Worm (Caenorhabditis elegans) whole organism, mixed stage, embryonic: ENCODE measurements around the gene C18A3.3.
A peak's percentile ranks its signal among the peaks of the same experiment; 100 is the strongest.

Source experiments
- M03D4.4 ChIP-seq: sonication (generic microtip); optimal IDR thresholded peaks from 2 replicates; lab custom pipeline; 2017; ENCODE audit warnings: mild to moderate bottlenecking, missing genetic modification characterization, missing compliant biosample characterization
- bed-3 ChIP-seq: fragments of 200-800 bp; sonication (Bioruptor generic); optimal IDR thresholded peaks from 3 replicates; lab custom pipeline; 2018; ENCODE audit warnings: mild to moderate bottlenecking, missing genetic modification characterization, moderate library complexity, missing compliant biosample characterization
- blmp-1 ChIP-seq: fragments of 150-350 bp; optimal IDR thresholded peaks from 2 replicates; lab custom pipeline; 2014; ENCODE audit warnings: missing biosample characterization, missing genetic modification characterization
- ceh-39 ChIP-seq: fragments of 150-350 bp; optimal IDR thresholded peaks from 2 replicates; lab custom pipeline; 2014; ENCODE audit warnings: missing biosample characterization, missing genetic modification characterization
- ceh-83 ChIP-seq: fragments of 200-800 bp; sonication (Bioruptor generic); optimal IDR thresholded peaks from 2 replicates; lab custom pipeline; 2018; ENCODE audit warnings: mild to moderate bottlenecking, missing genetic modification characterization, missing compliant biosample characterization
- ces-1 ChIP-seq: fragments of 150-350 bp; optimal IDR thresholded peaks from 2 replicates; lab custom pipeline; 2014; ENCODE audit warnings: missing biosample characterization, missing genetic modification reagents, missing genetic modification characterization
- cnd-1 ChIP-seq: fragments of 200-800 bp; sonication (Bioruptor generic); optimal IDR thresholded peaks from 2 replicates; lab custom pipeline; 2018; ENCODE audit warnings: mild to moderate bottlenecking, missing genetic modification characterization, missing compliant biosample characterization
- drap-1 ChIP-seq: fragments of 200-800 bp; sonication (Bioruptor generic); optimal IDR thresholded peaks from 3 replicates; lab custom pipeline; 2018; ENCODE audit warnings: mild to moderate bottlenecking, missing genetic modification characterization, missing compliant biosample characterization
- elt-1 ChIP-seq: sonication (generic microtip); optimal IDR thresholded peaks from 2 replicates; lab custom pipeline; 2017; ENCODE audit warnings: missing genetic modification characterization, mild to moderate bottlenecking, missing compliant biosample characterization, antibody characterized with exemption, moderate library complexity, borderline replicate concordance; ENCODE audit not compliant: insufficient read depth
- flh-1 ChIP-seq: fragments of 200-800 bp; sonication (Bioruptor generic); optimal IDR thresholded peaks from 2 replicates; lab custom pipeline; 2018; ENCODE audit warnings: mild to moderate bottlenecking, missing genetic modification characterization, moderate library complexity, missing compliant biosample characterization
- ham-2 ChIP-seq: fragments of 200-800 bp; sonication (Bioruptor generic); optimal IDR thresholded peaks from 2 replicates; lab custom pipeline; 2018; ENCODE audit warnings: mild to moderate bottlenecking, missing genetic modification characterization, missing compliant biosample characterization
- hlh-1 ChIP-seq: fragments of 150-350 bp; optimal IDR thresholded peaks from 2 replicates; lab custom pipeline; 2014; ENCODE audit warnings: missing biosample characterization, missing genetic modification reagents, missing genetic modification characterization
- lin-13 ChIP-seq: fragments of 150-350 bp; optimal IDR thresholded peaks from 2 replicates; lab custom pipeline; 2014; ENCODE audit warnings: missing biosample characterization, missing genetic modification characterization
- lin-32 ChIP-seq: fragments of 200-800 bp; sonication (Bioruptor generic); optimal IDR thresholded peaks from 2 replicates; lab custom pipeline; 2018; ENCODE audit warnings: mild to moderate bottlenecking, missing genetic modification characterization, missing compliant biosample characterization
- lsy-2 ChIP-seq: fragments of 150-350 bp; optimal IDR thresholded peaks from 2 replicates; lab custom pipeline; 2014; ENCODE audit warnings: missing biosample characterization, missing genetic modification characterization
- mab-5 ChIP-seq: fragments of 150-350 bp; optimal IDR thresholded peaks from 2 replicates; lab custom pipeline; 2014; ENCODE audit warnings: missing biosample characterization, missing genetic modification characterization
- mep-1 ChIP-seq: fragments of 150-350 bp; optimal IDR thresholded peaks from 2 replicates; lab custom pipeline; 2017; ENCODE audit warnings: missing biosample characterization, missing genetic modification reagents, missing genetic modification characterization, inconsistent platforms
- nhr-12 ChIP-seq: fragments of 150-350 bp; optimal IDR thresholded peaks from 2 replicates; lab custom pipeline; 2014; ENCODE audit warnings: missing biosample characterization, missing genetic modification characterization
- nhr-2 ChIP-seq: fragments of 150-350 bp; optimal IDR thresholded peaks from 2 replicates; lab custom pipeline; 2014; ENCODE audit warnings: missing biosample characterization, missing genetic modification characterization
- nhr-237 ChIP-seq: fragments of 150-350 bp; optimal IDR thresholded peaks from 2 replicates; lab custom pipeline; 2014; ENCODE audit warnings: missing biosample characterization, missing genetic modification characterization
- nhr-76 ChIP-seq: sonication (generic microtip); optimal IDR thresholded peaks from 2 replicates; lab custom pipeline; 2017; ENCODE audit warnings: missing biosample characterization, missing genetic modification characterization
- pha-4 ChIP-seq: fragments of 150-350 bp; optimal IDR thresholded peaks from 2 replicates; lab custom pipeline; 2018; ENCODE audit warnings: missing biosample characterization, missing genetic modification reagents, missing genetic modification characterization
- sem-2 ChIP-seq: fragments of 200-800 bp; sonication (Bioruptor generic); optimal IDR thresholded peaks from 2 replicates; lab custom pipeline; 2018; ENCODE audit warnings: mild to moderate bottlenecking, missing genetic modification characterization, missing compliant biosample characterization
- snpc-4 ChIP-seq: fragments of 150-350 bp; optimal IDR thresholded peaks from 2 replicates; lab custom pipeline; 2014; ENCODE audit warnings: missing biosample characterization, missing genetic modification characterization
- unc-120 ChIP-seq: sonication (generic microtip); optimal IDR thresholded peaks from 2 replicates; lab custom pipeline; 2017; ENCODE audit warnings: missing genetic modification characterization, missing compliant biosample characterization; ENCODE audit not compliant: poor library complexity, severe bottlenecking
- unc-39 ChIP-seq: fragments of 150-350 bp; optimal IDR thresholded peaks from 2 replicates; lab custom pipeline; 2014; ENCODE audit warnings: missing biosample characterization, missing genetic modification characterization
- unc-62 ChIP-seq: fragments of 150-350 bp; optimal IDR thresholded peaks from 2 replicates; lab custom pipeline; 2014; ENCODE audit warnings: missing biosample characterization, missing genetic modification reagents, missing genetic modification characterization
- zip-8 ChIP-seq: fragments of 150-350 bp; optimal IDR thresholded peaks from 2 replicates; lab custom pipeline; 2014; ENCODE audit warnings: missing biosample characterization, missing genetic modification characterization
- ztf-11 ChIP-seq: fragments of 150-350 bp; optimal IDR thresholded peaks from 2 replicates; lab custom pipeline; 2014; ENCODE audit warnings: missing biosample characterization, missing genetic modification characterization

Gene C18A3.3

DNA sequence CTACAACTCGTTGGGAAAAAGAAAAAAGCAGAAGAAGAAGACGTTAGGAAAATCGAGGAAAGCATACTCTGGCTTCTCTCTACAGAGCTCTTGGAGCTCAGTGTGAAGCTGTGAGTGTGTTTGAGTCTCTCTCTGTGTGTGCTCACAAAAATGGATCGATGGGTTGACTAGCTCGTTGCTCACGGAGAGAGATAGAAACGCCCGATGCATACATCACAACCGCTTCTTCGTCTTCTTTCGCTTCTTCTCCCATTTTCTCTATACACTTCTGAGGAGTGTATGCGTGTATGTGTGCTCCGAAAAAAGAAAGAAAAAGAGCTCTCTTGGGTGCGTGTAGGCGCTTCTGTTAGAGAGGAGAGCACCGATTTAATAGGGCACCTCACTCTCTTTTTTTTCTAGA is 9.0 kb downstream of the C18A3.3 start:
- TF ChIP-seq ces-1 (peak; percentile 63), mep-1 (peak; percentile 25), nhr-12 (tag; lab: Kevin White, UChicago) (no peak)

DNA sequence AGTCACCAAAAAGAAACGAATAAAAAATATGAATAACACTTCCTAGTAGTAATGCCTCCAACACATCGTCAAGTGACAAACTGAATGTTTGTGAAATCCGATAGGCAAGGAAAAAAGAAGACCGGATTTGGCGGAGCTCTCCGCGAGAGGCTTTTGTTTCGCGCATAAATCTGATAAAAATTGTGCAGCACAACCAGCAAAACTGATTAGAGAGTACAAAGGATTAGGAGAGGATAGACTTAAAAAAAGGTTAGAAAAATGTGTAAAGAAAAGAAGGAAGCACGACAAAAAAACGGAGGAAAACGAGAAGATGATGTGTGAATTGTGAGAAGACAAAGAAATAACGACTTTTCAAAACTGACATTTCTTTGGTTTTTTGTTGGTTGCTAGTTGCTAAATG is 11.6 kb downstream of the C18A3.3 start, which contains the start of gene rab-3:
rab-3 (minus strand) TSS at position 147 of the 400 bp plus-strand sequence.
- TF ChIP-seq snpc-4 (tag; lab: Kevin White, UChicago) (no peak), ces-1 (peak; percentile 72), nhr-2 (no peak)

DNA sequence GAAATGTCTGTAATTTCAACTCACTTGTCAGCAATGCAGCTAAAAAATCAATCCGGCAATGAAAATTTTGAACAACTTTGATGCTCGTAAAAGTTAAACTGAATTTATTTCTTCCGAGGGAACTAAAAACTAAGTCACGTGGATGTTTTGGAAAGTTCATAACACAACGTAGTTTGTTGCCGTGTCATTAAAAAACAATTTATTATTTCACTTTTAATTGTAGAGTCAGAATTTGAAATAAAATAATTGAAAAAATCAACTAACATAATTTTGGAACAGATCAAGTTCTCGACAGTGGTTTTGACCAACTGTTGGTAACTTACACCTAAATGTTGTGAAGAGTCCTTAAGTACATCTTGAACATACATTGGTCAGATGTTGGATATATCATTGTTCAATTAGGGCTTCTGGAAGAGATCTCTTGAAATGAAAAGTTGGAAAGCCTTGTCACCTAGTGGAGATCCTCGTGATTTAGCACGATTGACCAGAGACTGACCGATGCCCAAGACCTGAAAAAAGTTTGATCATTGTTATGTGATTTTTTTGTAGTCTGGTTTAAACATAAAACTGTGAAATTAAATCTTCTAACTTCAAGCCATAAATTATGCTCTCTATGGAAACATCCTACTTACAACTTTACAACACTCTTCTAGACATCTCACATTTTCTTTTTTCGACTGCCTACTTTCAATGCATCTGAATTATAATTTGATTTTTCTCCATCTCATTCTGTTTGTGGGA is 14.4 kb downstream of the C18A3.3 start, which contains the start of the genes C18A3.7 and C18A3.11:
C18A3.7 (minus strand) TSS at position 101 of the 741 bp plus-strand sequence.
C18A3.11 (plus strand) TSS at position 691 of the 741 bp plus-strand sequence.
- no peak for TF ChIP-seq hlh-1 (tag; lab: Kevin White, UChicago)
- TF ChIP-seq cnd-1 (tag; lab: Kevin White, UChicago), result no peak
- no peak for TF ChIP-seq sem-2 (GFP tag; lab: Kevin White, UChicago)
- TF ChIP-seq ham-2 (GFP tag; lab: Kevin White, UChicago), result no peak
- TF ChIP-seq ceh-83 (GFP tag; lab: Kevin White, UChicago), result no peak
- no peak for TF ChIP-seq elt-1 (tag; lab: Kevin White, UChicago)
- TF ChIP-seq lin-13 (tag; lab: Kevin White, UChicago), result no peak
- no peak for TF ChIP-seq ztf-11 (tag; lab: Kevin White, UChicago)
- TF ChIP-seq lsy-2, result no peak
- no peak for TF ChIP-seq lin-32
- no peak for TF ChIP-seq blmp-1 (tag; lab: Kevin White, UChicago)
- no peak for TF ChIP-seq snpc-4 (tag; lab: Kevin White, UChicago)
- TF ChIP-seq ceh-39, result no peak
- TF ChIP-seq zip-8, result no peak
- no peak for TF ChIP-seq mep-1
- TF ChIP-seq unc-120, result no peak
- TF ChIP-seq nhr-237 (tag; lab: Kevin White, UChicago), result no peak
- TF ChIP-seq nhr-76 (tag; lab: Kevin White, UChicago), result no peak
- no peak for TF ChIP-seq unc-39 (tag; lab: Kevin White, UChicago)
- no peak for TF ChIP-seq mab-5 (tag; lab: Kevin White, UChicago)

DNA sequence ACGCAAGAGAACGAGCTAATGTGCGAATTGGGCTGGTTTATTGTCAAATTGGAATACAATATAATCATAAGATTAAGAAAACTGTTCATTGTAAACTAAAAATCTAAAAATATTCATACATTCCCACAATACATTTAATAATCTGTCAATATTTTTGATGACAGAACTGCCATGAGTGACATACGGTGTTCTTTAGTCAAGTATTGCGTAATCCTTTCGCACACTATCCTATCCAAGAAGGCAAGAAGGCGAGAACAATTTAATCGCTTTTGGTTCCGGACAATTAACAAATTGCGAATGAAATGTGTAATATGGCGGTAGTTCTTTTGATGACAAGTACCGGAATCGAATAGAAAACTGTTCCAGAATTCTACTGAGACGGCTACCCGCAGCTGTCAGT is 18.8 kb downstream of the C18A3.3 start:
- TF ChIP-seq ham-2 (GFP tag; lab: Kevin White, UChicago), result no peak
- peak; percentile 92 for TF ChIP-seq zip-8
- no peak for TF ChIP-seq bed-3 (GFP tag; lab: Kevin White, UChicago)
- no peak for TF ChIP-seq lin-32
- TF ChIP-seq nhr-76 (tag; lab: Kevin White, UChicago), result no peak
- peak; percentile 52 for TF ChIP-seq nhr-2
- no peak for TF ChIP-seq snpc-4 (tag; lab: Kevin White, UChicago)
- no peak for TF ChIP-seq flh-1 (GFP tag; lab: Kevin White, UChicago)
- no peak for TF ChIP-seq unc-39 (tag; lab: Kevin White, UChicago)
- no peak for TF ChIP-seq lin-13 (tag; lab: Kevin White, UChicago)
- TF ChIP-seq unc-62, result peak; percentile 69
- no peak for TF ChIP-seq elt-1 (tag; lab: Kevin White, UChicago)

DNA sequence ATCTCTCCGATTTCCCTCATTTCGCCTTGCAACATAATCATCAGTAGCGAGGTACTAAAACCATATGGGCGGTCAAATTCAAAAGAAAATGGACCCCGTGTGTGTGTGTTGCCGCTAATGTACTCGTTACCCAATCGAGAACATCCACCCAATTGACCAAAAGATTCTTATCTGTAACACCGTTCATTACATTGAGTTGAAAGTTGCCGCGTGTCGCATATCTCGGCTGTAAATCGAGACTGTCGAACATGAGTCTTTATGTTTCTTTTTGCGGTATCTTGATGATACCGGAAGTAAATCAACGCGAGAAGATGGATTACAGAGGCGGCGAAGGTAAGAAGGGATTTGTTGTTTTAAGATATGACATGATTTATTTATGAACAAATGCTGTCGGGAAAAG is 19.6 kb downstream of the C18A3.3 start:
- peak; percentile 78 for TF ChIP-seq nhr-2
- TF ChIP-seq elt-1 (tag; lab: Kevin White, UChicago), result peak; percentile 61
- no peak for TF ChIP-seq lsy-2
- TF ChIP-seq, all 35 proteins: peak for 2

DNA sequence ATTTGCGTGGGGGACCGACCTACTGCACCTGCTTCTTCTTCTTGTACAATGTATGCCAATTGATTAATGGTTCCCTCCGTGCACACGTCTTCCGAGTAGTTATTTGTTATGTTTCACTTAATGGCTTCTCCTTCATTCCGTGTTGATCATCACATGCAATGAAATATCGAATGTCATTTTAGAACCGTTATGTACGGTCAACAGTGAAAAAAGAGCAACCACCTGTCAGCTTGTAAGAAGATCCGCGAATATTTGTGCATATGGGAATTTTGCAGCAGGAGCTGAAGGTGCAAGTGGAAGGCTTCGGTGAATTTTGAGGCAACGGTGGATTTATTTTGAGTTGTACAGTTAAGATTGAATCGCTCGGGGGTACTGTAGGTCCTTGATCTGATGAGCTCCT is 20.5 kb downstream of the C18A3.3 start:
- TF ChIP-seq nhr-2 (no peak), blmp-1 (tag; lab: Kevin White, UChicago) (no peak), sem-2 (GFP tag; lab: Kevin White, UChicago) (no peak), cnd-1 (tag; lab: Kevin White, UChicago) (no peak)

DNA sequence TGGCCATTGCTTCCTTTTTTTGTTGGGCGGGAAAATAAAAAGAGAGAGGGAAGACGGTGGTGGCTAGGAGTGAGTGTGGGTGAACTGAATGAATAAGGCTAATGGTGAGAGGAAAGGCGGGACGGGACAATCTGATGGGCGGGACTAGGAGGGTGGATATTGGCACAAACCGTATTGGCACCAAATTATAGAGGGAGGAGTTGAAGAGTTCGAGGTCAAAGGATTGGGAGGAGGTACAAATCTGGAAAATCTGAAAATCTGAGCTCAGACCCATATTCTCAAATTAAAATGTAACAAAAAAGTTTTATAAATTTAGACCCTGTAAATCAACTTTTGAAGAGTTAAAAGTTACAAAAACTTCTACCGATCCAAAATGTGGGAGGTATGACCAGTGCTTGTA is 22.7 kb downstream of the C18A3.3 start, which contains the start of gene hlh-14:
hlh-14 (minus strand) TSS at position 101 of the 400 bp plus-strand sequence.
- no peak for TF ChIP-seq unc-39 (tag; lab: Kevin White, UChicago)
- TF ChIP-seq pha-4, result no peak
- no peak for TF ChIP-seq nhr-12 (tag; lab: Kevin White, UChicago)
- TF ChIP-seq mab-5 (tag; lab: Kevin White, UChicago), result no peak
- TF ChIP-seq blmp-1 (tag; lab: Kevin White, UChicago), result no peak
- TF ChIP-seq M03D4.4 (tag; lab: Kevin White, UChicago), result no peak
- TF ChIP-seq ceh-39, result no peak
- no peak for TF ChIP-seq ham-2 (GFP tag; lab: Kevin White, UChicago)
- TF ChIP-seq drap-1, result no peak
- no peak for TF ChIP-seq lin-32
